Worm (Caenorhabditis elegans): ENCODE data around the gene sax-3.

- TF ChIP-seq let-526 (GFP tag; IDR thresholded peaks at IDR 0.05): no peak
- TF ChIP-seq snpc-1.3 (tag; optimal IDR thresholded peaks at IDR 0.05; ENCODE audit: insufficient read depth): no peak
- TF ChIP-seq nhr-179 (tag; optimal IDR thresholded peaks at IDR 0.05): no peak
- no peak for TF ChIP-seq tbx-9 (tag; optimal IDR thresholded peaks at IDR 0.05; ENCODE audit: borderline replicate concordance)
- TF ChIP-seq nfya-1 (tag; optimal IDR thresholded peaks at IDR 0.05; ENCODE audit: borderline replicate concordance, insufficient read depth): no peak
- TF ChIP-seq T07F8.4 (tag; optimal IDR thresholded peaks at IDR 0.05): no peak
- TF ChIP-seq rpc-1 (optimal IDR thresholded peaks at IDR 0.05): no peak
- no peak for TF ChIP-seq rpc-1 (tag; optimal IDR thresholded peaks at IDR 0.05)
- no peak for TF ChIP-seq chd-7 (tag; optimal IDR thresholded peaks at IDR 0.05)
- TF ChIP-seq lag-1 (GFP tag; IDR thresholded peaks at IDR 0.05): no peak
Measured at ce11 chrX:3414660-3415144, 51.0 kb downstream of the sax-3 start, which contains the start of gene dhs-27.

Data from whole organism, young adult.